Worm (Caenorhabditis elegans) whole organism, young adult: ENCODE measurements around the gene plpr-1.

Experiments
- atf-7 ChIP-seq: sonication (generic microtip); optimal IDR thresholded peaks from 2 replicates; lab custom pipeline; 2017; ENCODE audit warnings: mild to moderate bottlenecking, missing genetic modification characterization, missing compliant biosample characterization
- attf-6 ChIP-seq: fragments of 200-800 bp; sonication (Bioruptor generic); IDR thresholded peaks from 2 replicates; pipeline ENCODE4 v1.3.6; 2022; ENCODE audit warnings: missing genetic modification reagents, missing genetic modification characterization, missing compliant biosample characterization
- efl-1 ChIP-seq: fragments of 150-350 bp; optimal IDR thresholded peaks from 2 replicates; lab custom pipeline; 2014; ENCODE audit warnings: missing biosample characterization, missing genetic modification reagents, missing genetic modification characterization
- snpc-1.3 ChIP-seq: sonication (generic microtip); optimal IDR thresholded peaks from 2 replicates; lab custom pipeline; 2017; ENCODE audit warnings: missing genetic modification characterization, mild to moderate bottlenecking, missing compliant biosample characterization, antibody characterized with exemption, moderate library complexity, missing genotype, missing genetic modification reagents; ENCODE audit not compliant: insufficient read depth
- ztf-26 ChIP-seq: sonication (generic microtip); optimal IDR thresholded peaks from 2 replicates; lab custom pipeline; 2017; ENCODE audit warnings: missing genetic modification characterization, missing compliant biosample characterization

DNA sequence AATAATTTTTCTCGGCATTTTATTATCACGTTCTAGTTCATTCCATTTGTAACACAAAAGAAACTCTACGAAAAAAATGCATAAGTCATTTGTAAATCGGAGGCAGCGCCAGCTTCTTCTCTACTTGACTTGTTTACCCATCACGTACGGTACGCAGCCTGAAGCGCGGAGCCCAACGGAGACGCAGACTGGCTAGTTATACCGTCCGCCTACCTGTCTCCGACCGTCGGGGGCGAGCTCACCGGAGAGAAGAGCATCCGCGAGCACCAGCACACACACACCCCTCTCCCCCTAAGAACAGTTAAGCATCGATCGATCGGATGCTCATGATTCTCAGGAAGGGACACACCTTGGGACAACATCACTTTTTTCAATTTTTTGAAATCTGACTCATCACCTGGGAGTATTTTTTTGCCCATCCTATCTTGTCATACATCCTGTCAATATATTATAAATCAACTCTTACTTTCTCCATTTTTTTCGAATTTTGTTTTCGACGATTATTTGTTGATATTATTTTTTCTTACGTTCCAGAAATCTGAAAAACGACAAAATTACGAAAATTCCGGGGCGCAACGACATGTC, at the start of gene plpr-1:
- TF ChIP-seq snpc-1.3 (no peak), efl-1 (GFP tag; lab: Kevin White, UChicago) (no peak), atf-7 (tag; lab: Kevin White, UChicago) (no peak), ztf-26 (tag; lab: Kevin White, UChicago) (no peak), attf-6 (GFP tag; lab: Robert Waterston, UW) (no peak)
